Worm (Caenorhabditis elegans) whole organism, L2 larva: ENCODE measurements around the gene F54E2.9.

Experiments used
- F13H6.1 ChIP-seq: sonication (generic microtip); optimal IDR thresholded peaks from 2 replicates; lab custom pipeline; 2016; ENCODE audit warnings: missing genetic modification characterization, missing compliant biosample characterization
- ama-1 ChIP-seq: fragments of 150-350 bp; optimal IDR thresholded peaks from 2 replicates; lab custom pipeline; 2018; ENCODE audit warnings: inconsistent platforms
- egl-27 ChIP-seq: sonication (generic microtip); optimal IDR thresholded peaks from 3 replicates; lab custom pipeline; 2017; ENCODE audit warnings: missing biosample characterization, missing genetic modification reagents, missing genetic modification characterization
- elt-1 ChIP-seq: fragments of 150-350 bp; optimal IDR thresholded peaks from 2 replicates; lab custom pipeline; 2014; ENCODE audit warnings: missing biosample characterization, missing genetic modification characterization
- nhr-23 ChIP-seq: fragments of 150-350 bp; optimal IDR thresholded peaks from 2 replicates; lab custom pipeline; 2014; ENCODE audit warnings: missing biosample characterization, missing genetic modification reagents, missing genetic modification characterization
- nhr-237 ChIP-seq: fragments of 150-350 bp; optimal IDR thresholded peaks from 2 replicates; lab custom pipeline; 2014; ENCODE audit warnings: missing biosample characterization, missing genetic modification characterization

DNA sequence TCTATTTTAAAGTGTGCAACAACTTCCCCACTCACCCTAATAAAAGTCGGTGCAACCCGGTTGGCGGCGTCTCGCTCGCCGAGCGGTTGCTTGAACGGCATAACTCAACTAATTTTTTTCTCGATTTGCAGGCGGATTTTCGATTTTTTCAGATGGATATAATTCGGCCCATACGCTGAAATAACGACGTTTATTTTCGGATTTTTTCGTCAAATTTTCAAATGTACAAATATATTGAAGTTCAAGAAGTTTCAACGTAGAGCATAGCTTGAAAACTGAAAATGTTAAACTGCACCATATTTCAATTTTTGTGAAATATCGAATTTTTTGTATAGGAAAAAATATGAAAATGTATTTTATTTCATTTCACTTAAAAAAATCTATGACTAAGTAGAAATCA, 6.0 kb downstream of the F54E2.9 start, which contains the start of gene ketn-1:
- TF ChIP-seq egl-27 (tag; lab: Kevin White, UChicago) (no peak), nhr-23 (tag; lab: Kevin White, UChicago) (no peak), ama-1 (lab: Kevin White, UChicago) (no peak), elt-1 (tag; lab: Kevin White, UChicago) (no peak), nhr-237 (tag; lab: Kevin White, UChicago) (no peak), F13H6.1 (tag; lab: Kevin White, UChicago) (no peak)
